Fruit fly (Drosophila melanogaster): ENCODE data around the gene CG5515.
A peak's percentile ranks its signal among the peaks of the same experiment; 100 is the strongest.

Gene CG5515

dm6 chr3R:24221334-24222302 lies 32.9 kb upstream of the CG5515 start, which contains the start of gene twin (continued):
- TF ChIP-seq CG6276 (GFP tag; optimal IDR thresholded peaks at IDR 0.05) = no peak
- peak; percentile 58 for TF ChIP-seq achi (GFP tag; optimal IDR thresholded peaks at IDR 0.05)
- no peak for TF ChIP-seq CG10669 (GFP tag; optimal IDR thresholded peaks at IDR 0.05)
- TF ChIP-seq fd85E (GFP tag; optimal IDR thresholded peaks at IDR 0.05) = no peak
- no peak for TF ChIP-seq spab (GFP tag; optimal IDR thresholded peaks at IDR 0.05)
- peak; percentile 72 for TF ChIP-seq Eip78C (GFP tag)
- no peak; the same call in 2 of the 3 replicates for TF ChIP-seq CG8119 (GFP tag; IDR thresholded peaks at IDR 0.05)
- peak; percentile 49 for TF ChIP-seq dsx (GFP tag; optimal IDR thresholded peaks at IDR 0.05; ENCODE audit: poor library complexity, severe bottlenecking)
- no peak for TF ChIP-seq CG1621 (tag; optimal IDR thresholded peaks at IDR 0.05)
- peak; percentile 53 for TF ChIP-seq Eip75B (GFP tag; optimal IDR thresholded peaks at IDR 0.05)

- TF ChIP-seq CG6163 (GFP tag; IDR thresholded peaks at IDR 0.05) (no peak), Sox14 (GFP tag; optimal IDR thresholded peaks at IDR 0.05) (no peak)
Measured at dm6 chr3R:24220845-24221244, 32.1 kb upstream of the CG5515 start, which contains the start of gene cav. cav (plus strand) TSS chr3R:24221103.

- TF ChIP-seq OdsH (GFP tag; optimal IDR thresholded peaks at IDR 0.05) (peak; percentile 9), CG32006 (GFP tag; optimal IDR thresholded peaks at IDR 0.05) (peak; percentile 84), salr (GFP tag; optimal IDR thresholded peaks at IDR 0.05) (peak in 1 of 2 experiments; percentile 1), pdm3 (GFP tag; optimal IDR thresholded peaks at IDR 0.05) (peak; percentile 32), achi (GFP tag; optimal IDR thresholded peaks at IDR 0.05) (no peak), dac (GFP tag; optimal IDR thresholded peaks at IDR 0.05) (peak; percentile 44), Blimp-1 (GFP tag; optimal IDR thresholded peaks at IDR 0.05) (peak; percentile 75), Eip78C (GFP tag) (peak; percentile 80), Gug (GFP tag; IDR thresholded peaks at IDR 0.05) (no peak), Hr4 (GFP tag; optimal IDR thresholded peaks at IDR 0.05) (peak; percentile 77), Smox (GFP tag; optimal IDR thresholded peaks at IDR 0.05) (no peak)
Measured at dm6 chr3R:24219093-24219492, 30.4 kb upstream of the CG5515 start.

dm6 chr3R:24218565-24218964 lies 29.9 kb upstream of the CG5515 start, which contains the start of gene CG17786:
CG17786 (minus strand) TSS chr3R:24218718.
- TF ChIP-seq salr (GFP tag; optimal IDR thresholded peaks at IDR 0.05) (no peak), Eip75B (GFP tag; optimal IDR thresholded peaks at IDR 0.05) (peak; percentile 73), CG8632 (GFP tag; optimal IDR thresholded peaks at IDR 0.05) (no peak), dac (GFP tag; optimal IDR thresholded peaks at IDR 0.05) (no peak), cyc (GFP tag; optimal IDR thresholded peaks at IDR 0.05) (no peak), net (GFP tag; optimal IDR thresholded peaks at IDR 0.05) (peak; percentile 37), acj6 (GFP tag; optimal IDR thresholded peaks at IDR 0.05) (no peak), CG6276 (GFP tag; optimal IDR thresholded peaks at IDR 0.05) (peak; percentile 3), achi (GFP tag; optimal IDR thresholded peaks at IDR 0.05) (no peak), CG32006 (GFP tag; optimal IDR thresholded peaks at IDR 0.05) (no peak), CG11762 (GFP tag; optimal IDR thresholded peaks at IDR 0.05; ENCODE audit: insufficient read depth) (no peak), fd85E (GFP tag; optimal IDR thresholded peaks at IDR 0.05) (peak; percentile 47), CG6854 (GFP tag; optimal IDR thresholded peaks at IDR 0.05) (peak; percentile 88), Blimp-1 (GFP tag; optimal IDR thresholded peaks at IDR 0.05) (peak; percentile 92), Smox (GFP tag; optimal IDR thresholded peaks at IDR 0.05) (no peak), Sox102F (GFP tag; optimal IDR thresholded peaks at IDR 0.05) (peak; percentile 62), Eip78C (GFP tag) (peak; percentile 71), CG4318 (GFP tag; optimal IDR thresholded peaks at IDR 0.05) (no peak), Eip93F (GFP tag; optimal IDR thresholded peaks at IDR 0.05) (no peak), CG8119 (GFP tag; IDR thresholded peaks at IDR 0.05) (no peak; the same call in 2 of the 3 replicates), topi (GFP tag; optimal IDR thresholded peaks at IDR 0.05) (peak; percentile 28), dsx (GFP tag; optimal IDR thresholded peaks at IDR 0.05; ENCODE audit: poor library complexity, severe bottlenecking) (peak; percentile 31), vri (GFP tag; optimal IDR thresholded peaks at IDR 0.05) (no peak), CG3919 (GFP tag; optimal IDR thresholded peaks at IDR 0.05) (peak; percentile 31), Hr4 (GFP tag; optimal IDR thresholded peaks at IDR 0.05) (no peak), CG15336 (GFP tag; IDR thresholded peaks at IDR 0.05) (peak; percentile 31; the same call in 1 of the 2 replicates), CG16779 (tag; optimal IDR thresholded peaks at IDR 0.05) (no peak), CG1621 (tag; optimal IDR thresholded peaks at IDR 0.05) (peak; percentile 62), CG6163 (GFP tag; IDR thresholded peaks at IDR 0.05) (peak; percentile 33; the same call in 1 of the 3 replicates), CG31627 (GFP tag; optimal IDR thresholded peaks at IDR 0.05) (no peak), CG6808 (GFP tag; optimal IDR thresholded peaks at IDR 0.05) (no peak), spab (GFP tag; optimal IDR thresholded peaks at IDR 0.05) (no peak), Hr39 (GFP tag; optimal IDR thresholded peaks at IDR 0.05) (no peak), CG11294 (GFP tag; IDR thresholded peaks at IDR 0.05) (no peak), Sox15 (GFP tag; optimal IDR thresholded peaks at IDR 0.05) (no peak)
